Worm (Caenorhabditis elegans): Measurements from ENCODE around the gene srd-13.

Gene srd-13

DNA sequence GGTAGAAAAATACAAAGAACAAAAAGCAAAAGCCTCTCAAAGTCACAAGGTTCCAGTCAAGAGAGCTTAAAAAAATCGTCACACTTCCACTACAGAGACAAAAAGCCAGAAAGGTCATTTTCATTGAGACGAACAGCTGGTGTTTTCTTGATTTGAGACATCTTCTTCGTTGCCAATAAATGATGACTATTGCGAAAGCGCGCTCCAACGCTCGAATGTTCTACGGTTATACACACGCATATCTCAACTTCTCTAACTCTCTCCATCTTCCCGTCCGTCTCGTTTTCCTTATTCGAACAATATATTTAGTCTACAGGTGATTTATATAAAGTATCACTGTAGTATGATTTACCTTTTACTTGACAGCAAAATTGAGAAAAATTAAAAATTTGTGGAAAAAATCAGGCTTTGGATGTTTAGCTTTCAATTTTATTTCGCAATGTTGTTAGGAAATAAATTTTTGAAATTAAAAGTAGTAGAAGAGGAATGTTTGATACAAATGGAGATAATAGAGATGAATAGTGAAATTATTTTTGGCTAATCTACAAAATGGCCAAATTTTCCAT lies 30.0 kb upstream of the srd-13 start:
- no peak for TF ChIP-seq cog-1 (tag; optimal IDR thresholded peaks at IDR 0.05)
- TF ChIP-seq ztf-23 (GFP tag; IDR thresholded peaks at IDR 0.05) = no peak
- no peak for TF ChIP-seq med-1 (GFP tag; optimal IDR thresholded peaks at IDR 0.05; ENCODE audit: insufficient read depth)
- TF ChIP-seq klf-2 (GFP tag; conservative IDR thresholded peaks at IDR 0.05) = no peak
- TF ChIP-seq ztf-29 (GFP tag; IDR thresholded peaks at IDR 0.05) = no peak
- no peak for TF ChIP-seq ref-1 (GFP tag; conservative IDR thresholded peaks at IDR 0.05)

DNA sequence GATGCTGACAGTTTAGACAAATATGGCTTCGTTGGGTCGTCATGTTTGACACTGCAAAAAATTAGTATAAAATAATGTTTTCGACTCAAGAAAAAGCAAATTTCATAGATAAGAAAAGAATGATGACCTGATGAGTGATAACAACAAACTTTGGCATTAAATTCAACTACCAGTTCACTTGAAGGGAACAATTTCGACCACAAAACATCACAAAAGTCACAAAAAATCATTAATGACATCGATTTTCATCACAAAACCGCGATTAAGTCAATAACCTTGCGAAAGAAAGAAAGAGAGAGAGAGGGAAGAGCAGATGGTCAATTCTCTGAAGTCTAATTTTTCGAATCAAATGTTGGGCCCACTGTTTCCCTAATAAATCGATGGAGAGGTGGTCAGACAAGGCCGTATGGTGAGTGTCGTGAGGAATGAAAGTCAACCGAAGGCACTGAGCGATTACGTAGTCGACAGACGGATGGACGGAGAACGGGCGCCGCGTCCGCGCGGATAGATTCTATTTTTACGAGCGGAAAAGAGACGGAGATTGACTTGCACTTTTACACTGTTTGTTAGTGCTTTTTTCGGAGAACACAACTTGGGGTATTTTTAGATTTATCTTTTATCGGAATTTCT lies 29.0 kb upstream of the srd-13 start, which contains the start of gene bec-1:
TSS of gene bec-1 (minus strand) at position 51 of the 630 bp plus-strand sequence.
- no peak for TF ChIP-seq klf-2 (GFP tag; conservative IDR thresholded peaks at IDR 0.05)
- no peak for TF ChIP-seq ref-1 (GFP tag; conservative IDR thresholded peaks at IDR 0.05)
- no peak for TF ChIP-seq flt-1 (GFP tag; IDR thresholded peaks at IDR 0.05)
- TF ChIP-seq cog-1 (tag; optimal IDR thresholded peaks at IDR 0.05) = no peak
- TF ChIP-seq med-1 (GFP tag; optimal IDR thresholded peaks at IDR 0.05; ENCODE audit: insufficient read depth) = no peak
- no peak for TF ChIP-seq T22C8.4 (GFP tag; IDR thresholded peaks at IDR 0.05)
- no peak for TF ChIP-seq ztf-23 (GFP tag; IDR thresholded peaks at IDR 0.05)
- no peak for TF ChIP-seq tab-1 (GFP tag; IDR thresholded peaks at IDR 0.05)
- no peak for TF ChIP-seq ztf-29 (GFP tag; IDR thresholded peaks at IDR 0.05)

DNA sequence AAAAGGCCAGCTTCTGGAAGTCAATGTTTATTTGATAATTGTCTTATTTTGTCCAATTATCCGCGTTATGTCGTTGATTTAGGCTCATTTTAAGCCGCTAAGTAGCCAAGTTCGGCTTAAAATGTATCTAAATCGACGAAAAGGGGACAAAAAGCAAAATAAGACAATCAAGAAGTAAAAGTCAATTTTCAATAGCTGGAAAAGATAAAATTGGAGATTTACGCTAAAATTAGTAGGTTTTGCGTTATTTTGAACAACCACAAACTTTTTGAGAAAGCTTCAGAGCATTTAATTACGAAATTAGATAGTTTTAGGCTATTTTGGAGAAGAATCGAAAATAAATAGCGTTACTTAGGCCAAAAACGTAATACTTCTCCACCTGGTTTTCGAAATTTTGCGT lies 27.4 kb upstream of the srd-13 start:
- no peak for TF ChIP-seq ztf-29 (GFP tag; IDR thresholded peaks at IDR 0.05)

DNA sequence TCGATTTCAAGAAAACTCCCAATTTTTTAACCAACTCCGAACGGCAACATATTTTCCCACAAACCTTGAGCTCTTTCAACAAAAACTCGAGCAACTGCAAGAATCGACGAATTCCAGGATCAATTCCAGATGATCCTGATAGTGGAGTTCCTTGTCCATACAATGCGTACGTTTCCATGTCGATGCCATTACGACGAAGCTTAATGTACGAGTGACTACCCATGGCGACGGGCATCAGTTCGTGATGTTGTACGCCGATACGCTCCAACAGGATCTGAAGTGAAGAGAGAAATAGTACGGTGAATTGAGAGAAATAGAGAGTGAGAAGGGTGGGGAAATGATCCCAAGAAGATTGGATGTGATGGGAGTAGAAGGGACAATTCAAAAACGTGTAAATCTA lies 26.6 kb upstream of the srd-13 start:
- no peak for TF ChIP-seq cog-1 (tag; optimal IDR thresholded peaks at IDR 0.05)
- TF ChIP-seq med-1 (GFP tag; optimal IDR thresholded peaks at IDR 0.05; ENCODE audit: insufficient read depth) = no peak
- no peak for TF ChIP-seq ztf-23 (GFP tag; IDR thresholded peaks at IDR 0.05)
- no peak for TF ChIP-seq ref-1 (GFP tag; conservative IDR thresholded peaks at IDR 0.05)
- no peak for TF ChIP-seq flt-1 (GFP tag; IDR thresholded peaks at IDR 0.05)

DNA sequence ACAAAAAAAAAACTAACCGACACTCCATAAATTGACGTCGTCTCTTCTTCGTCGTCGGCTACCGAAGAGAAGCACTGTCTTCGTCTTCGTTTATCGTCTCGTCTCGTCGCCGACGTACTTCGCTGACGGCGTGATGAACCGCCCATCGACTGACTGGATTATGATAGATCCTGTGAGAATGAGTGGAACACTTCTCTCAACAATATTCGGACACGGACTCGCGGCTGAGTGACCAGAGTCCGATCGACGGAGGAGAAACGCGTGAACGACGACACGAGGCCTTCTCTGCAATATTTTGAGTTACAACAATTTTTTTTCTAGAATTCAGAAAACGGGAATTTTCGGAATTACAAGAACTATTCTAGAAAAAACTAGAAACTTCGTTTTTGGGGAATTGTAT lies 24.8 kb upstream of the srd-13 start, which contains the start of gene skn-1:
TSS of gene skn-1 (minus strand) at position 146 of the 400 bp plus-strand sequence.
- no peak for TF ChIP-seq T22C8.4 (GFP tag; IDR thresholded peaks at IDR 0.05)

ce11 chrIV:5659461-5659860 lies 24.0 kb upstream of the srd-13 start:
- no peak for TF ChIP-seq ref-1 (GFP tag; conservative IDR thresholded peaks at IDR 0.05)
- TF ChIP-seq tab-1 (GFP tag; IDR thresholded peaks at IDR 0.05) = no peak
- no peak for TF ChIP-seq med-1 (GFP tag; optimal IDR thresholded peaks at IDR 0.05; ENCODE audit: insufficient read depth)
- no peak for TF ChIP-seq ztf-23 (GFP tag; IDR thresholded peaks at IDR 0.05)
- no peak for TF ChIP-seq T22C8.4 (GFP tag; IDR thresholded peaks at IDR 0.05)
- no peak for TF ChIP-seq ztf-29 (GFP tag; IDR thresholded peaks at IDR 0.05)
- no peak for TF ChIP-seq klf-2 (GFP tag; conservative IDR thresholded peaks at IDR 0.05)
- TF ChIP-seq flt-1 (GFP tag; IDR thresholded peaks at IDR 0.05) = no peak
- TF ChIP-seq cog-1 (tag; optimal IDR thresholded peaks at IDR 0.05) = no peak

DNA sequence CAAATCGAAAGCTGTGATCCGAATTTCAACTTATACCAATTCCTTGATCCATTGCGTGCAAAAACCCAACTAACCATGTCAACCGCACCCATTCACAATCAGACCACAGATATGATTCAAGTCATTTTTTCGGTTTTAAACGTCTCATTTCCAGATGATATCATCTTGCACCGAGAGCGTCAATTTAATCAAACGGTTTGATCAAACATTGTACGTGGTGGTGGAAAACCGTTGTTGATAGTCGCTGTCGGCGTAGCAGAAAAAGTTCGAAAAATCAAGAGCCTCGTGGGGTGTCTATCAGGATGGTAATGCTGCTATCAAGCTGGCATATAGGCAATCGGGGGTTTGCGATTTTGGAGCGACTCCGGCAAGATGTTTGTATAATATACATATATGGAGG lies 23.4 kb upstream of the srd-13 start:
- TF ChIP-seq ztf-29 (GFP tag; IDR thresholded peaks at IDR 0.05) (no peak), cog-1 (tag; optimal IDR thresholded peaks at IDR 0.05) (no peak), ref-1 (GFP tag; conservative IDR thresholded peaks at IDR 0.05) (no peak), T22C8.4 (GFP tag; IDR thresholded peaks at IDR 0.05) (no peak), flt-1 (GFP tag; IDR thresholded peaks at IDR 0.05) (no peak), tab-1 (GFP tag; IDR thresholded peaks at IDR 0.05) (no peak)

- TF ChIP-seq ztf-23 (GFP tag; IDR thresholded peaks at IDR 0.05) = no peak
- TF ChIP-seq klf-2 (GFP tag; conservative IDR thresholded peaks at IDR 0.05) = no peak
- TF ChIP-seq med-1 (GFP tag; optimal IDR thresholded peaks at IDR 0.05; ENCODE audit: insufficient read depth) = no peak
- no peak for TF ChIP-seq ref-1 (GFP tag; conservative IDR thresholded peaks at IDR 0.05)
- TF ChIP-seq tab-1 (GFP tag; IDR thresholded peaks at IDR 0.05) = no peak
- TF ChIP-seq ztf-29 (GFP tag; IDR thresholded peaks at IDR 0.05) = no peak
- TF ChIP-seq cog-1 (tag; optimal IDR thresholded peaks at IDR 0.05) = no peak
- no peak for TF ChIP-seq T22C8.4 (GFP tag; IDR thresholded peaks at IDR 0.05)
- TF ChIP-seq flt-1 (GFP tag; IDR thresholded peaks at IDR 0.05) = no peak
Observed at ce11 chrIV:5658225-5658624, 22.8 kb upstream of the srd-13 start.

DNA sequence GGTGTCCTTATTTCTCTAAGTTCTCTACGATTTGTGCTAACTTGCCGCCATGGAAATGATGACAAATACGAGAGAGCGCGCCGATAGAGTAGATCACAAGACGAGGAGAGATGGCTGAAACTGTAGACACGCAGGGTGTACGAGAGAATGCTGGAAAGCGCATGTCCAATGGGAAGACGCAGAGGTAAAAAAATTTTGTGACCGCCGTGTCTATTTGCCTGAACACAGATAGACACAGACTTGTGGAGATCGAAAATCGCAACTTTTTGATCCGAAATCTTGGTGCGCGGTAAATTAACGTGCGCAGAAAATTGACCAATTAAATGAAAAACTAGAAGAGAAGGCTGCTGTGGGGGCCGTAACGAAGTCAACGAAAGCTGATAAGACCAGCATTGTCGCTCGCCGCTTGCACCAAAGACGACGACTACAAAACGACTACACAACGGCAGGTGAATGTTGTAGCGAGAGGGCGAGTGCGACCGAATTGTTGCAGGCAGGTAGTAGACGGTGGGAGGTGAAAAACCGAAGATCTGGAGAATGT lies 21.7 kb upstream of the srd-13 start:
- TF ChIP-seq T22C8.4 (GFP tag; IDR thresholded peaks at IDR 0.05) (no peak), cog-1 (tag; optimal IDR thresholded peaks at IDR 0.05) (peak; percentile 26)

DNA sequence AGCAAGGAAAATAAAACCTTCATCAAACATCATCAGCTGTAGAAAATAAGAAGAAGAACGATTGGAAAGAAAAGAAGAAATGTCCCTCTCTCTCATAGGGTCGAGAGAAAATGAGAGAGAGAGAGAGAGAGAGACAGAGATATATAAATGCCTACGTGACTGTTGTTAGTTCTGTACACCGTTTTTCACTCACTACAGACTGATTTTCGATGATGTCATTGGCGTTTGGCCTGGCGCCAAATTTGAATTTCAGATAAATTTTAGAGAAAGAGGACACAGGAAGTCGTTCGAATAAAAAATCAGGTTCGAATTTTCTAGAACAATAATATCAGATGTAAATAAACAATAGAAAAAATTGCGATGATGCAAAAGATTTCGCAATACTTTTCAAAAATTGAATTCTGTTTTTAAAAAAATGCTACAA lies 20.5 kb upstream of the srd-13 start:
- TF ChIP-seq cog-1 (tag; optimal IDR thresholded peaks at IDR 0.05) (no peak), klf-2 (GFP tag; conservative IDR thresholded peaks at IDR 0.05) (no peak), med-1 (GFP tag; optimal IDR thresholded peaks at IDR 0.05; ENCODE audit: insufficient read depth) (no peak), T22C8.4 (GFP tag; IDR thresholded peaks at IDR 0.05) (no peak), flt-1 (GFP tag; IDR thresholded peaks at IDR 0.05) (no peak), ref-1 (GFP tag; conservative IDR thresholded peaks at IDR 0.05) (no peak), ztf-23 (GFP tag; IDR thresholded peaks at IDR 0.05) (no peak), tab-1 (GFP tag; IDR thresholded peaks at IDR 0.05) (no peak), ztf-29 (GFP tag; IDR thresholded peaks at IDR 0.05) (no peak)

DNA sequence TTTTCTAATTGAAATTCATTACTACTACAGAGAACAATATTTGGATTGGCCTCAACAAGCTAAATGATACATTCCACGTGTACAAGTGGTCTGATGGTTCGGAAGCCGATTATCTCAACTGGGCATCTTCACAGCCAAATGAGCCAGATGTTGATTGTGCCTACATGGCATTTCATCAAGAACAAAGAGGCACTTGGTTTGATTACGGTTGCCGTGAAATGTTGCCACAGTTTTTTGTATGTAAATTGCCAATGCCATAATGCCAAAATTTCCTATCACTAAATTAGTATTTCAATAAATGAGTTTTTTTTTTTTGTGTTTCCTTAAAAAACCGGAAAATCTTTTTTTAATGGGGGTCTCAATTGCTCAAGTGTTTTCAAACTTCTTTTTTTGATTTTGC lies 19.2 kb upstream of the srd-13 start:
- TF ChIP-seq ztf-23 (GFP tag; IDR thresholded peaks at IDR 0.05) = no peak
- TF ChIP-seq cog-1 (tag; optimal IDR thresholded peaks at IDR 0.05) = no peak
- no peak for TF ChIP-seq flt-1 (GFP tag; IDR thresholded peaks at IDR 0.05)
- no peak for TF ChIP-seq med-1 (GFP tag; optimal IDR thresholded peaks at IDR 0.05; ENCODE audit: insufficient read depth)
- TF ChIP-seq T22C8.4 (GFP tag; IDR thresholded peaks at IDR 0.05) = no peak
- TF ChIP-seq klf-2 (GFP tag; conservative IDR thresholded peaks at IDR 0.05) = no peak
